Worm (Caenorhabditis elegans) whole organism, L1 larva: ENCODE data around the gene tbg-1.
A peak's percentile ranks its signal among the peaks of the same experiment; 100 is the strongest.

ENCODE experiments used
- F16B12.6 ChIP-seq: fragments of 150-350 bp; optimal IDR thresholded peaks from 2 replicates; lab custom pipeline; 2014; ENCODE audit warnings: missing biosample characterization, missing genetic modification characterization
- aly-2 ChIP-seq: fragments of 150-350 bp; optimal IDR thresholded peaks from 2 replicates; lab custom pipeline; 2014; ENCODE audit warnings: missing biosample characterization, missing genetic modification characterization
- ama-1 ChIP-seq: fragments of 150-350 bp; optimal IDR thresholded peaks from 2 replicates; lab custom pipeline; 2014
- blmp-1 ChIP-seq: fragments of 150-350 bp; optimal IDR thresholded peaks from 2 replicates; lab custom pipeline; 2014; ENCODE audit warnings: missing biosample characterization, missing genetic modification characterization
- dpl-1 ChIP-seq, 3 experiments: fragments of 150-350 bp in 2 of 3; sonication (generic microtip) in 1 of 3; optimal IDR thresholded peaks; 2 replicates each; lab custom pipeline; 2014 to 2017; ENCODE audit warnings: missing biosample characterization in 3 of 3, missing genetic modification characterization in 3 of 3, missing genetic modification reagents in 3 of 3
- dsc-1 ChIP-seq: sonication (generic microtip); optimal IDR thresholded peaks from 2 replicates; lab custom pipeline; 2016; ENCODE audit warnings: mild to moderate bottlenecking, missing genetic modification characterization, missing compliant biosample characterization
- efl-1 ChIP-seq, 4 experiments: fragments of 150-350 bp; optimal IDR thresholded peaks in 3 of 4; peaks in 1 of 4; 1 replicate in 1 of 4; 2 replicates in 3 of 4; lab custom pipeline; 2014; ENCODE audit warnings: missing biosample characterization in 2 of 4, missing genetic modification characterization in 2 of 4, missing genetic modification reagents in 2 of 4
- efl-3 ChIP-seq: fragments of 200-800 bp; sonication (Bioruptor generic); optimal IDR thresholded peaks from 2 replicates; lab custom pipeline; 2018; ENCODE audit warnings: mild to moderate bottlenecking, missing genetic modification characterization, missing compliant biosample characterization
- egl-27 ChIP-seq, 2 experiments: fragments of 150-350 bp in 1 of 2; sonication (generic microtip); optimal IDR thresholded peaks; 3 replicates each; lab custom pipeline; 2017 to 2018; ENCODE audit warnings: missing biosample characterization in 2 of 2, missing genetic modification characterization in 2 of 2, missing genetic modification reagents in 2 of 2
- elt-3 ChIP-seq, 6 experiments: fragments of 150-350 bp in 1 of 6; sonication (generic microtip); optimal IDR thresholded peaks; 2 replicates each; lab custom pipeline; 2017 to 2018; ENCODE audit warnings: missing biosample characterization in 6 of 6, missing genetic modification characterization in 6 of 6, inconsistent platforms in 1 of 6
- fkh-10 ChIP-seq: sonication (generic microtip); optimal IDR thresholded peaks from 2 replicates; lab custom pipeline; 2017; ENCODE audit warnings: missing biosample characterization, missing genetic modification reagents, missing genetic modification characterization
- fkh-4 ChIP-seq: sonication (generic microtip); optimal IDR thresholded peaks from 2 replicates; lab custom pipeline; 2016; ENCODE audit warnings: missing compliant biosample characterization, missing genetic modification characterization, borderline replicate concordance
- fkh-8 ChIP-seq: sonication (generic microtip); optimal IDR thresholded peaks from 2 replicates; lab custom pipeline; 2016; ENCODE audit warnings: mild to moderate bottlenecking, missing genetic modification characterization, missing compliant biosample characterization
- hlh-4 ChIP-seq: sonication (generic microtip); optimal IDR thresholded peaks from 2 replicates; lab custom pipeline; 2016; ENCODE audit warnings: mild to moderate bottlenecking, missing genetic modification characterization, missing compliant biosample characterization
- isw-1 ChIP-seq: fragments of 200-800 bp; sonication (Bioruptor generic); IDR thresholded peaks from 2 replicates; pipeline ENCODE4 v1.3.6; 2022; ENCODE audit warnings: missing genetic modification characterization, missing compliant biosample characterization
- lin-15B ChIP-seq: fragments of 150-350 bp; sonication (generic microtip); optimal IDR thresholded peaks from 3 replicates; lab custom pipeline; 2014; ENCODE audit warnings: missing biosample characterization, missing genetic modification characterization
- lin-39 ChIP-seq: fragments of 150-350 bp; optimal IDR thresholded peaks from 2 replicates; lab custom pipeline; 2014; ENCODE audit warnings: missing biosample characterization, missing genetic modification reagents, missing genetic modification characterization
- lir-3 ChIP-seq: sonication (generic microtip); optimal IDR thresholded peaks from 2 replicates; lab custom pipeline; 2016; ENCODE audit warnings: mild to moderate bottlenecking, missing genetic modification characterization, moderate library complexity, missing compliant biosample characterization; ENCODE audit not compliant: poor library complexity
- lsy-2 ChIP-seq, 2 experiments: fragments of 150-350 bp; optimal IDR thresholded peaks; 2 replicates each; lab custom pipeline; 2014; ENCODE audit warnings: missing biosample characterization in 2 of 2, missing genetic modification characterization in 2 of 2
- nhr-11 ChIP-seq: fragments of 150-350 bp; optimal IDR thresholded peaks from 2 replicates; lab custom pipeline; 2014; ENCODE audit warnings: missing biosample characterization, missing genetic modification characterization
- nhr-71 ChIP-seq: sonication (generic microtip); optimal IDR thresholded peaks from 2 replicates; lab custom pipeline; 2016; ENCODE audit warnings: mild to moderate bottlenecking, missing genetic modification characterization, moderate library complexity, missing compliant biosample characterization
- nhr-85 ChIP-seq: sonication (generic microtip); peaks from one replicate; lab custom pipeline; 2016; ENCODE audit warnings: missing genetic modification characterization, inconsistent platforms, missing compliant biosample characterization
- pax-3 ChIP-seq: fragments of 200-800 bp; sonication (Bioruptor generic); optimal IDR thresholded peaks from 2 replicates; lab custom pipeline; 2018; ENCODE audit warnings: mild to moderate bottlenecking, missing genetic modification characterization, moderate library complexity, missing compliant biosample characterization
- rnt-1 ChIP-seq: sonication (generic microtip); optimal IDR thresholded peaks from 2 replicates; lab custom pipeline; 2016; ENCODE audit warnings: mild to moderate bottlenecking, missing genetic modification characterization, moderate library complexity, missing compliant biosample characterization
- tlp-1 ChIP-seq: fragments of 150-350 bp; optimal IDR thresholded peaks from 2 replicates; lab custom pipeline; 2014; ENCODE audit warnings: missing biosample characterization, missing genetic modification characterization
- unc-130 ChIP-seq: fragments of 150-350 bp; optimal IDR thresholded peaks from 2 replicates; lab custom pipeline; 2017; ENCODE audit warnings: missing biosample characterization, missing genetic modification characterization, inconsistent platforms
- unc-98 ChIP-seq: fragments of 200-800 bp; sonication (Bioruptor generic); IDR thresholded peaks from 2 replicates; pipeline ENCODE4 v1.3.6; 2022; ENCODE audit warnings: missing genetic modification characterization, missing compliant biosample characterization
- xbp-1 ChIP-seq: sonication (generic microtip); optimal IDR thresholded peaks from 2 replicates; lab custom pipeline; 2016; ENCODE audit warnings: missing genetic modification characterization, missing compliant biosample characterization
- ztf-11 ChIP-seq, 2 experiments: sonication (generic microtip); optimal IDR thresholded peaks; 2 replicates each; lab custom pipeline; 2016 to 2017; ENCODE audit warnings: missing genetic modification characterization in 2 of 2, missing biosample characterization in 1 of 2, missing compliant biosample characterization in 1 of 2

tbg-1 gene

ce11 chrIII:9658569-9658968 is 29.6 kb upstream of the tbg-1 start:
- TF ChIP-seq dsc-1 (tag; lab: Kevin White, UChicago) (peak; percentile 94), fkh-8 (peak; percentile 30), fkh-10 (GFP tag; lab: Kevin White, UChicago) (no peak), ama-1 (lab: Kevin White, UChicago) (no peak), pax-3 (peak; percentile 53)

- TF ChIP-seq nhr-71 (tag; lab: Kevin White, UChicago) (no peak), lin-15B (tag; lab: Kevin White, UChicago) (no peak)
Observed at ce11 chrIII:9655802-9656201, 26.8 kb upstream of the tbg-1 start, which contains the start of gene C15H7.4. Gene C15H7.4 (minus strand): TSS chrIII:9655902.

- no peak for TF ChIP-seq isw-1 (GFP tag; lab: Robert Waterston, UW)
- TF ChIP-seq nhr-85 (tag; lab: Kevin White, UChicago) = no peak
- no peak for TF ChIP-seq unc-98 (GFP tag; lab: Robert Waterston, UW)
- no peak for TF ChIP-seq ztf-11 (tag; optimal IDR thresholded peaks at IDR 0.05; lab: Kevin White, UChicago)
- TF ChIP-seq fkh-4 (tag; lab: Kevin White, UChicago) = no peak
- TF ChIP-seq unc-130 (tag; lab: Kevin White, UChicago) = no peak
- no peak for TF ChIP-seq efl-3 (GFP tag; lab: Kevin White, UChicago)
- no peak for TF ChIP-seq lir-3
- TF ChIP-seq dpl-1 (GFP tag; optimal IDR thresholded peaks at IDR 0.05; lab: Kevin White, UChicago) = no peak
Observed at ce11 chrIII:9651871-9652270, 22.9 kb upstream of the tbg-1 start, which contains the start of gene C15H7.3. Gene C15H7.3 (minus strand): TSS chrIII:9651971.

- TF ChIP-seq elt-3 (tag; optimal IDR thresholded peaks at IDR 0.05; lab: Kevin White, UChicago) (peak in 1 of 6 experiments; percentile 7), rnt-1 (tag; lab: Kevin White, UChicago) (no peak), blmp-1 (tag; lab: Kevin White, UChicago) (peak; percentile 100), pax-3 (no peak)
Observed at ce11 chrIII:9646440-9647021, 17.6 kb upstream of the tbg-1 start.

ce11 chrIII:9645099-9645498 is 16.1 kb upstream of the tbg-1 start:
- TF ChIP-seq nhr-11 (tag; lab: Kevin White, UChicago) (no peak), aly-2 (tag; lab: Kevin White, UChicago) (no peak), lsy-2 (tag; optimal IDR thresholded peaks at IDR 0.05; lab: Kevin White, UChicago) (no peak), elt-3 (tag; optimal IDR thresholded peaks at IDR 0.05; lab: Kevin White, UChicago) (peak in 1 of 6 experiments; percentile 38), tlp-1 (tag; lab: Kevin White, UChicago) (no peak), blmp-1 (tag; lab: Kevin White, UChicago) (peak; percentile 93)

ce11 chrIII:9642110-9642509 is 13.2 kb upstream of the tbg-1 start:
- TF ChIP-seq nhr-85 (tag; lab: Kevin White, UChicago) (peak; percentile 12), F16B12.6 (tag; lab: Kevin White, UChicago) (no peak)

ce11 chrIII:9639281-9640050 is 10.5 kb upstream of the tbg-1 start:
- TF ChIP-seq xbp-1 (tag; lab: Kevin White, UChicago) (no peak), egl-27 (tag; optimal IDR thresholded peaks at IDR 0.05; lab: Kevin White, UChicago) (no peak), efl-1 (optimal IDR thresholded peaks at IDR 0.05; lab: Kevin White, UChicago) (no peak), efl-1 (GFP tag; optimal IDR thresholded peaks at IDR 0.05 in 1 of 2; lab: Kevin White, UChicago) (peak in 1 of 2 experiments; percentile 51), lin-39 (no peak), hlh-4 (tag; lab: Kevin White, UChicago) (no peak), blmp-1 (tag; lab: Kevin White, UChicago) (peak; percentile 96)
